Worm (Caenorhabditis elegans) whole organism, L3 larva: ENCODE data around the gene srd-16.

Source experiments
- elt-1 ChIP-seq: fragments of 150-350 bp; optimal IDR thresholded peaks from 2 replicates; lab custom pipeline; 2014; ENCODE audit warnings: missing biosample characterization, missing genetic modification characterization
- elt-3 ChIP-seq, 3 experiments: fragments of 150-350 bp in 1 of 3; sonication (generic microtip) in 2 of 3; optimal IDR thresholded peaks; 2 replicates in 2 of 3; 4 replicates in 1 of 3; lab custom pipeline; 2014 to 2017; ENCODE audit warnings: missing biosample characterization in 3 of 3, missing genetic modification characterization in 3 of 3
- jun-1 ChIP-seq: fragments of 150-350 bp; optimal IDR thresholded peaks from 2 replicates; lab custom pipeline; 2014; ENCODE audit warnings: missing biosample characterization, missing genetic modification reagents, missing genetic modification characterization
- pqm-1 ChIP-seq: fragments of 150-350 bp; optimal IDR thresholded peaks from 2 replicates; lab custom pipeline; 2017; ENCODE audit warnings: missing biosample characterization, missing genetic modification characterization, inconsistent platforms

- TF ChIP-seq pqm-1 (tag; lab: Kevin White, UChicago) (no peak), jun-1 (tag; lab: Kevin White, UChicago) (no peak), elt-3 (tag; optimal IDR thresholded peaks at IDR 0.05; lab: Kevin White, UChicago) (no peak), elt-1 (no peak)
Measured at ce11 chrV:5851631-5852030, 48.2 kb downstream of the srd-16 start.
